Worm (Caenorhabditis elegans) whole organism, mixed stage, embryonic: Measurements from ENCODE around the gene C25F9.6.

Source experiments
- M03D4.4 ChIP-seq: sonication (generic microtip); optimal IDR thresholded peaks from 2 replicates; lab custom pipeline; 2017; ENCODE audit warnings: mild to moderate bottlenecking, missing genetic modification characterization, missing compliant biosample characterization
- bed-3 ChIP-seq: fragments of 200-800 bp; sonication (Bioruptor generic); optimal IDR thresholded peaks from 3 replicates; lab custom pipeline; 2018; ENCODE audit warnings: mild to moderate bottlenecking, missing genetic modification characterization, moderate library complexity, missing compliant biosample characterization
- blmp-1 ChIP-seq: fragments of 150-350 bp; optimal IDR thresholded peaks from 2 replicates; lab custom pipeline; 2014; ENCODE audit warnings: missing biosample characterization, missing genetic modification characterization
- ceh-39 ChIP-seq: fragments of 150-350 bp; optimal IDR thresholded peaks from 2 replicates; lab custom pipeline; 2014; ENCODE audit warnings: missing biosample characterization, missing genetic modification characterization
- ceh-43 ChIP-seq: fragments of 200-800 bp; sonication (Bioruptor generic); optimal IDR thresholded peaks from 2 replicates; lab custom pipeline; 2018; ENCODE audit warnings: mild to moderate bottlenecking, missing genetic modification characterization, moderate library complexity, missing compliant biosample characterization
- ceh-83 ChIP-seq: fragments of 200-800 bp; sonication (Bioruptor generic); optimal IDR thresholded peaks from 2 replicates; lab custom pipeline; 2018; ENCODE audit warnings: mild to moderate bottlenecking, missing genetic modification characterization, missing compliant biosample characterization
- ces-1 ChIP-seq: fragments of 150-350 bp; optimal IDR thresholded peaks from 2 replicates; lab custom pipeline; 2014; ENCODE audit warnings: missing biosample characterization, missing genetic modification reagents, missing genetic modification characterization
- cnd-1 ChIP-seq: fragments of 200-800 bp; sonication (Bioruptor generic); optimal IDR thresholded peaks from 2 replicates; lab custom pipeline; 2018; ENCODE audit warnings: mild to moderate bottlenecking, missing genetic modification characterization, missing compliant biosample characterization
- drap-1 ChIP-seq: fragments of 200-800 bp; sonication (Bioruptor generic); optimal IDR thresholded peaks from 3 replicates; lab custom pipeline; 2018; ENCODE audit warnings: mild to moderate bottlenecking, missing genetic modification characterization, missing compliant biosample characterization
- elt-1 ChIP-seq: sonication (generic microtip); optimal IDR thresholded peaks from 2 replicates; lab custom pipeline; 2017; ENCODE audit warnings: missing genetic modification characterization, mild to moderate bottlenecking, missing compliant biosample characterization, antibody characterized with exemption, moderate library complexity, borderline replicate concordance; ENCODE audit not compliant: insufficient read depth
- elt-3 ChIP-seq: fragments of 150-350 bp; optimal IDR thresholded peaks from 2 replicates; lab custom pipeline; 2014; ENCODE audit warnings: missing biosample characterization, missing genetic modification characterization
- flh-1 ChIP-seq: fragments of 200-800 bp; sonication (Bioruptor generic); optimal IDR thresholded peaks from 2 replicates; lab custom pipeline; 2018; ENCODE audit warnings: mild to moderate bottlenecking, missing genetic modification characterization, moderate library complexity, missing compliant biosample characterization
- ham-2 ChIP-seq: fragments of 200-800 bp; sonication (Bioruptor generic); optimal IDR thresholded peaks from 2 replicates; lab custom pipeline; 2018; ENCODE audit warnings: mild to moderate bottlenecking, missing genetic modification characterization, missing compliant biosample characterization
- hlh-1 ChIP-seq: fragments of 150-350 bp; optimal IDR thresholded peaks from 2 replicates; lab custom pipeline; 2014; ENCODE audit warnings: missing biosample characterization, missing genetic modification reagents, missing genetic modification characterization
- lin-32 ChIP-seq: fragments of 200-800 bp; sonication (Bioruptor generic); optimal IDR thresholded peaks from 2 replicates; lab custom pipeline; 2018; ENCODE audit warnings: mild to moderate bottlenecking, missing genetic modification characterization, missing compliant biosample characterization
- mab-5 ChIP-seq: fragments of 150-350 bp; optimal IDR thresholded peaks from 2 replicates; lab custom pipeline; 2014; ENCODE audit warnings: missing biosample characterization, missing genetic modification characterization
- mep-1 ChIP-seq: fragments of 150-350 bp; optimal IDR thresholded peaks from 2 replicates; lab custom pipeline; 2017; ENCODE audit warnings: missing biosample characterization, missing genetic modification reagents, missing genetic modification characterization, inconsistent platforms
- mls-2 ChIP-seq: sonication (generic microtip); optimal IDR thresholded peaks from 2 replicates; lab custom pipeline; 2016; ENCODE audit warnings: mild to moderate bottlenecking, missing genetic modification characterization, moderate library complexity, missing compliant biosample characterization
- nhr-12 ChIP-seq: fragments of 150-350 bp; optimal IDR thresholded peaks from 2 replicates; lab custom pipeline; 2014; ENCODE audit warnings: missing biosample characterization, missing genetic modification characterization
- nhr-2 ChIP-seq: fragments of 150-350 bp; optimal IDR thresholded peaks from 2 replicates; lab custom pipeline; 2014; ENCODE audit warnings: missing biosample characterization, missing genetic modification characterization
- nhr-28 ChIP-seq: fragments of 150-350 bp; optimal IDR thresholded peaks from 2 replicates; lab custom pipeline; 2014; ENCODE audit warnings: missing biosample characterization, missing genetic modification characterization
- nhr-76 ChIP-seq: sonication (generic microtip); optimal IDR thresholded peaks from 2 replicates; lab custom pipeline; 2017; ENCODE audit warnings: missing biosample characterization, missing genetic modification characterization
- sem-2 ChIP-seq: fragments of 200-800 bp; sonication (Bioruptor generic); optimal IDR thresholded peaks from 2 replicates; lab custom pipeline; 2018; ENCODE audit warnings: mild to moderate bottlenecking, missing genetic modification characterization, missing compliant biosample characterization
- sptf-1 ChIP-seq: sonication (generic microtip); optimal IDR thresholded peaks from 2 replicates; lab custom pipeline; 2017; ENCODE audit warnings: mild to moderate bottlenecking, missing genetic modification characterization, moderate library complexity, missing compliant biosample characterization
- tbx-8 ChIP-seq: fragments of 200-800 bp; sonication (Bioruptor generic); optimal IDR thresholded peaks from 2 replicates; lab custom pipeline; 2018; ENCODE audit warnings: mild to moderate bottlenecking, missing genetic modification characterization, moderate library complexity, missing compliant biosample characterization
- unc-120 ChIP-seq: sonication (generic microtip); optimal IDR thresholded peaks from 2 replicates; lab custom pipeline; 2017; ENCODE audit warnings: missing genetic modification characterization, missing compliant biosample characterization; ENCODE audit not compliant: poor library complexity, severe bottlenecking
- unc-39 ChIP-seq: fragments of 150-350 bp; optimal IDR thresholded peaks from 2 replicates; lab custom pipeline; 2014; ENCODE audit warnings: missing biosample characterization, missing genetic modification characterization
- zip-8 ChIP-seq: fragments of 150-350 bp; optimal IDR thresholded peaks from 2 replicates; lab custom pipeline; 2014; ENCODE audit warnings: missing biosample characterization, missing genetic modification characterization
- ztf-11 ChIP-seq: fragments of 150-350 bp; optimal IDR thresholded peaks from 2 replicates; lab custom pipeline; 2014; ENCODE audit warnings: missing biosample characterization, missing genetic modification characterization

C25F9.6 gene

ce11 chrV:19436307-19436706 lies 31.2 kb upstream of the C25F9.6 start, which contains the start of gene C25F9.14:
TSS of gene C25F9.14 (plus strand) at chrV:19436484.
- no peak for TF ChIP-seq unc-39 (tag; lab: Kevin White, UChicago)
- no peak for TF ChIP-seq flh-1 (GFP tag; lab: Kevin White, UChicago)
- TF ChIP-seq unc-120 (tag; lab: Kevin White, UChicago): no peak
- no peak for TF ChIP-seq nhr-76 (tag; lab: Kevin White, UChicago)
- no peak for TF ChIP-seq sptf-1 (tag; lab: Kevin White, UChicago)
- no peak for TF ChIP-seq elt-1 (tag; lab: Kevin White, UChicago)
- TF ChIP-seq M03D4.4: no peak
- no peak for TF ChIP-seq mab-5 (tag; lab: Kevin White, UChicago)
- TF ChIP-seq tbx-8 (GFP tag; lab: Kevin White, UChicago): no peak
- TF ChIP-seq lin-32: no peak
- TF ChIP-seq ceh-83 (GFP tag; lab: Kevin White, UChicago): no peak
- no peak for TF ChIP-seq hlh-1
- TF ChIP-seq, all 35 proteins: peak for 0

ce11 chrV:19433806-19434437 lies 28.8 kb upstream of the C25F9.6 start, which contains the start of gene C25F9.16:
TSS of gene C25F9.16 (plus strand) at chrV:19434387.
- TF ChIP-seq ceh-43 (GFP tag; lab: Kevin White, UChicago): no peak
- peak; percentile 29 for TF ChIP-seq zip-8

DNA sequence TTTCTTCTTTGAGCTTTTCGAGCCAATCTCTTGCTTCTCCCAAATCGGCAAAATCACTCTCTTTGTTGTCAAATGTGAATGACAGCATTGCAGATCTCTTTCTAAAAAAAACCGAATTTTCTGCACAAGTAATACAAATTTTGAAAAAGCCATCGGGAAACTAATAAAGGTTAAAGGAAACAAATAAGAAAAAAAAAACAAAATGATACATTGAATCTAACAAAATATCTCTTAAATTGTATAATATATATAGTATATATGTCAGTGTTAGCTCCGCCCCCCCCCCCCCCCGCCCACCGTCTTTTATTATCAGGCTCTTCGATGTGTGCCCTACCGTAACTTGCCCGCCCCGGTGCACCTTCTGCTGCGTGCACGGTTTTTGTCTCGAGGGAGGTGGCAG lies 27.8 kb upstream of the C25F9.6 start, which contains the start of gene C25F9.11:
Gene C25F9.11, minus strand, starts transcription at position 101 of the 400 bp plus-strand sequence.
- TF ChIP-seq hlh-1: no peak
- no peak for TF ChIP-seq tbx-8 (GFP tag; lab: Kevin White, UChicago)
- TF ChIP-seq M03D4.4: no peak
- TF ChIP-seq cnd-1 (tag; lab: Kevin White, UChicago): no peak
- no peak for TF ChIP-seq mab-5 (tag; lab: Kevin White, UChicago)
- no peak for TF ChIP-seq nhr-2 (tag; lab: Kevin White, UChicago)
- TF ChIP-seq ztf-11 (tag; lab: Kevin White, UChicago): no peak
- TF ChIP-seq ceh-43 (GFP tag; lab: Kevin White, UChicago): no peak
- TF ChIP-seq bed-3 (GFP tag; lab: Kevin White, UChicago): no peak
- no peak for TF ChIP-seq blmp-1 (tag; lab: Kevin White, UChicago)
- no peak for TF ChIP-seq flh-1 (GFP tag; lab: Kevin White, UChicago)
- no peak for TF ChIP-seq ceh-83 (GFP tag; lab: Kevin White, UChicago)
- no peak for TF ChIP-seq elt-3 (tag; lab: Kevin White, UChicago)
- TF ChIP-seq lin-32: no peak
- no peak for TF ChIP-seq ces-1 (GFP tag; lab: Kevin White, UChicago)

ce11 chrV:19432030-19432429 lies 26.9 kb upstream of the C25F9.6 start:
- TF ChIP-seq elt-1 (tag; lab: Kevin White, UChicago) (no peak), ceh-83 (GFP tag; lab: Kevin White, UChicago) (no peak), ceh-39 (tag; lab: Kevin White, UChicago) (no peak), blmp-1 (tag; lab: Kevin White, UChicago) (no peak), lin-32 (no peak), ztf-11 (tag; lab: Kevin White, UChicago) (no peak)

DNA sequence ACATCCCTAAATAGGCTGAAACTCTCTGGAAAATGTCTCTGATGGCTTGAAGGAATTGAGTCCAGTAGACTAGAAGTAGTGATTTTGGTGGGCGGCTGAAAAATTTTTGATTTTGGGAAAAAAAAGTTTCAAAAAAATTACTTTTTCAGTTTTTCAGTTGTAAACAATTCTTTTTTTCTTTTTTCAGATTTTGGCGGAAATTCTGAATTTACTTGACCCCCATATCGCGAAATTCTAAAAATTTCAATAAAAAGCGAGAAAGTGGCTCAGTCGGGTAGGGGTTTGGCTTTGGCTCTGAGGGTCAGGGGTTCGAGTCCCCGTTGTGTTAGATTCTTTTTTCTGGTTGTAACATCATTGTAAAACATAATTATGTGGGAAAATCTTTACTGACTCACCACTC lies 25.9 kb upstream of the C25F9.6 start, which contains the start of gene srw-85:
Gene srw-85, minus strand, starts transcription at position 101 of the 400 bp plus-strand sequence.
- no peak for TF ChIP-seq sptf-1 (tag; lab: Kevin White, UChicago)
- no peak for TF ChIP-seq hlh-1
- TF ChIP-seq nhr-76 (tag; lab: Kevin White, UChicago): no peak
- TF ChIP-seq nhr-2 (tag; lab: Kevin White, UChicago): no peak
- TF ChIP-seq lin-32: no peak
- no peak for TF ChIP-seq ceh-43 (GFP tag; lab: Kevin White, UChicago)
- no peak for TF ChIP-seq sem-2 (GFP tag; lab: Kevin White, UChicago)
- TF ChIP-seq elt-1 (tag; lab: Kevin White, UChicago): no peak
- no peak for TF ChIP-seq ceh-83 (GFP tag; lab: Kevin White, UChicago)
- TF ChIP-seq cnd-1 (tag; lab: Kevin White, UChicago): no peak

DNA sequence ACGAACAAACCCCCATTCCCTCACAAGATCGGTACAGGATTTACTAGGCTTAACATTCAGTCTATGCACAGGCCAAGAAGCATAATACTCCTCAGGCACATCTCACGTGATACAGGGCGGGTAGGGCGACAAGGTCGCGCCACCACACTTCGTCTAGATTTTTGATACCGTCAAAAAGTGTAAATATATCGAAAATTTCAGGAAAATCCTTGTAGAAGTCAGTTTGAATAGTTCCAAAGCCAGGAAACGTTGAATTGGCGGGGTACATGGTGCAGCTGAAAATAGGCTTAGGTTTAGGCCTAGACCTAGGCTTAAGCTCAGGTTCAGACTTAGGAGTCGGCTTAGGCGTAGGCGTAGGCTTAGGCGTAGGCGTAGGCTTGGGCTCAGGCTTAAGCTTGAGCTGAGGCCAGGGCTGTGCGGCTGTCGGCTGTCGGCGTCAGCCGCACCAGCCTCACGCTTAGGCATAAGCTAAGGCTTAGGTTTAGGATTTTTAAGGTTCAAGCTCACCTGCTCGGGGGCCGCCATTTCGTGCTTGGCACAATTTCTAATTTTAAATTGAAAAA lies 25.3 kb upstream of the C25F9.6 start:
- no peak for TF ChIP-seq flh-1 (GFP tag; lab: Kevin White, UChicago)
- TF ChIP-seq bed-3 (GFP tag; lab: Kevin White, UChicago): no peak
- no peak for TF ChIP-seq ceh-39 (tag; lab: Kevin White, UChicago)
- no peak for TF ChIP-seq mls-2 (tag; lab: Kevin White, UChicago)
- no peak for TF ChIP-seq mab-5 (tag; lab: Kevin White, UChicago)
- TF ChIP-seq M03D4.4: no peak
- TF ChIP-seq ceh-43 (GFP tag; lab: Kevin White, UChicago): no peak
- TF ChIP-seq unc-39 (tag; lab: Kevin White, UChicago): no peak
- peak; percentile 72 for TF ChIP-seq sptf-1 (tag; lab: Kevin White, UChicago)
- no peak for TF ChIP-seq nhr-28 (tag; lab: Kevin White, UChicago)
- TF ChIP-seq sem-2 (GFP tag; lab: Kevin White, UChicago): peak; percentile 25
- TF ChIP-seq nhr-12 (tag; lab: Kevin White, UChicago): no peak
- TF ChIP-seq drap-1 (GFP tag; lab: Kevin White, UChicago): peak; percentile 50
- no peak for TF ChIP-seq hlh-1
- peak; percentile 65 for TF ChIP-seq ham-2
- TF ChIP-seq mep-1 (tag; lab: Kevin White, UChicago): no peak
- TF ChIP-seq elt-3 (tag; lab: Kevin White, UChicago): no peak
- no peak for TF ChIP-seq unc-120 (tag; lab: Kevin White, UChicago)
